Worm (Caenorhabditis elegans) whole organism, mixed stage, embryonic: ENCODE measurements around the gene C01G5.7.

ENCODE experiments used
- ceh-39 ChIP-seq: fragments of 150-350 bp; optimal IDR thresholded peaks from 2 replicates; lab custom pipeline; 2014; ENCODE audit warnings: missing biosample characterization, missing genetic modification characterization
- ces-1 ChIP-seq: fragments of 150-350 bp; optimal IDR thresholded peaks from 2 replicates; lab custom pipeline; 2014; ENCODE audit warnings: missing biosample characterization, missing genetic modification reagents, missing genetic modification characterization
- nhr-2 ChIP-seq: fragments of 150-350 bp; optimal IDR thresholded peaks from 2 replicates; lab custom pipeline; 2014; ENCODE audit warnings: missing biosample characterization, missing genetic modification characterization
- nhr-237 ChIP-seq: fragments of 150-350 bp; optimal IDR thresholded peaks from 2 replicates; lab custom pipeline; 2014; ENCODE audit warnings: missing biosample characterization, missing genetic modification characterization
- nhr-28 ChIP-seq: fragments of 150-350 bp; optimal IDR thresholded peaks from 2 replicates; lab custom pipeline; 2014; ENCODE audit warnings: missing biosample characterization, missing genetic modification characterization
- nhr-76 ChIP-seq: sonication (generic microtip); optimal IDR thresholded peaks from 2 replicates; lab custom pipeline; 2017; ENCODE audit warnings: missing biosample characterization, missing genetic modification characterization
- sptf-1 ChIP-seq: sonication (generic microtip); optimal IDR thresholded peaks from 2 replicates; lab custom pipeline; 2017; ENCODE audit warnings: mild to moderate bottlenecking, missing genetic modification characterization, moderate library complexity, missing compliant biosample characterization
- unc-39 ChIP-seq: fragments of 150-350 bp; optimal IDR thresholded peaks from 2 replicates; lab custom pipeline; 2014; ENCODE audit warnings: missing biosample characterization, missing genetic modification characterization

ce11 chrIV:6528202-6528601, 10.2 kb downstream of the C01G5.7 start:
- TF ChIP-seq nhr-76 (tag; lab: Kevin White, UChicago) (no peak), unc-39 (tag; lab: Kevin White, UChicago) (no peak), nhr-2 (no peak), nhr-237 (tag; lab: Kevin White, UChicago) (no peak), ces-1 (GFP tag; lab: Kevin White, UChicago) (no peak), sptf-1 (tag; lab: Kevin White, UChicago) (no peak), ceh-39 (tag; lab: Kevin White, UChicago) (no peak), nhr-28 (tag; lab: Kevin White, UChicago) (no peak)
